Worm (Caenorhabditis elegans): Measurements from ENCODE around the gene ugt-35.
A peak's percentile ranks its signal among the peaks of the same experiment; 100 is the strongest.

The ugt-35 gene

ce11 chrV:10671618-10672017, 17.6 kb upstream of the ugt-35 start, which contains the start of gene ceh-22:
Gene ceh-22 (plus strand): TSS chrV:10671918.
- TF ChIP-seq vab-15 (tag; optimal IDR thresholded peaks at IDR 0.05) (no peak), mep-1 (tag; optimal IDR thresholded peaks at IDR 0.05) (no peak), nhr-90 (tag; optimal IDR thresholded peaks at IDR 0.05; ENCODE audit: poor library complexity) (no peak), mdl-1 (tag; optimal IDR thresholded peaks at IDR 0.05) (no peak), fkh-10 (GFP tag; optimal IDR thresholded peaks at IDR 0.05) (no peak), efl-3 (GFP tag; optimal IDR thresholded peaks at IDR 0.05) (no peak), xbp-1 (tag; optimal IDR thresholded peaks at IDR 0.05) (no peak), mef-2 (tag; optimal IDR thresholded peaks at IDR 0.05) (no peak), alr-1 (tag; optimal IDR thresholded peaks at IDR 0.05; ENCODE audit: borderline replicate concordance) (no peak), nhr-237 (tag; optimal IDR thresholded peaks at IDR 0.05) (no peak), ets-5 (GFP tag; IDR thresholded peaks at IDR 0.05) (no peak), jun-1 (tag; optimal IDR thresholded peaks at IDR 0.05) (no peak), irx-1 (tag; optimal IDR thresholded peaks at IDR 0.05) (no peak), F16B12.6 (tag; optimal IDR thresholded peaks at IDR 0.05) (no peak), aha-1 (tag; optimal IDR thresholded peaks at IDR 0.05) (no peak), nhr-28 (tag; optimal IDR thresholded peaks at IDR 0.05) (no peak), lir-3 (tag; optimal IDR thresholded peaks at IDR 0.05; ENCODE audit: poor library complexity) (no peak), skn-1 (tag; optimal IDR thresholded peaks at IDR 0.05) (no peak), lsy-2 (tag; optimal IDR thresholded peaks at IDR 0.05) (no peak), dpl-1 (GFP tag; optimal IDR thresholded peaks at IDR 0.05) (no peak)

- TF ChIP-seq ceh-90 (tag; optimal IDR thresholded peaks at IDR 0.05) (no peak), irx-1 (tag; optimal IDR thresholded peaks at IDR 0.05) (no peak), elt-3 (tag; optimal IDR thresholded peaks at IDR 0.05) (no peak), tlp-1 (tag; optimal IDR thresholded peaks at IDR 0.05) (no peak), mab-9 (GFP tag; IDR thresholded peaks at IDR 0.05) (no peak), ztf-4 (tag; optimal IDR thresholded peaks at IDR 0.05) (no peak), ama-1 (optimal IDR thresholded peaks at IDR 0.05) (no peak), skn-1 (tag; optimal IDR thresholded peaks at IDR 0.05) (no peak), blmp-1 (tag; optimal IDR thresholded peaks at IDR 0.05) (no peak), aly-2 (tag; optimal IDR thresholded peaks at IDR 0.05) (no peak), nhr-77 (tag; optimal IDR thresholded peaks at IDR 0.05) (no peak), sox-4 (tag; optimal IDR thresholded peaks at IDR 0.05) (no peak), nhr-85 (tag) (no peak)
Observed at ce11 chrV:10670817-10671216, 16.8 kb upstream of the ugt-35 start.

- TF ChIP-seq efl-1 (optimal IDR thresholded peaks at IDR 0.05), result no peak
- TF ChIP-seq efl-1 (GFP tag; optimal IDR thresholded peaks at IDR 0.05 in 1 of 2), result peak in 1 of 2 experiments; percentile 23
- TF ChIP-seq ceh-88 (GFP tag; IDR thresholded peaks at IDR 0.05), result no peak
Observed at ce11 chrV:10667284-10667683, 13.2 kb upstream of the ugt-35 start, which contains the start of gene twk-12. Gene twk-12 (plus strand): TSS chrV:10667584.

- TF ChIP-seq aly-2 (tag; optimal IDR thresholded peaks at IDR 0.05) (no peak), elt-2 (tag; optimal IDR thresholded peaks at IDR 0.05) (no peak), fkh-10 (GFP tag; optimal IDR thresholded peaks at IDR 0.05) (no peak), rnt-1 (tag; optimal IDR thresholded peaks at IDR 0.05) (peak; percentile 69), unc-130 (tag; optimal IDR thresholded peaks at IDR 0.05) (peak; percentile 11), sup-37 (GFP tag; optimal IDR thresholded peaks at IDR 0.05) (no peak), jun-1 (tag; optimal IDR thresholded peaks at IDR 0.05) (no peak), nhr-47 (tag; optimal IDR thresholded peaks at IDR 0.05) (no peak), nhr-71 (tag; optimal IDR thresholded peaks at IDR 0.05) (peak; percentile 56), swsn-7 (tag; optimal IDR thresholded peaks at IDR 0.05) (no peak), lin-35 (GFP tag; optimal IDR thresholded peaks at IDR 0.05) (no peak), snu-23 (GFP tag; optimal IDR thresholded peaks at IDR 0.05) (peak; percentile 10), aha-1 (tag; optimal IDR thresholded peaks at IDR 0.05) (no peak), unc-98 (GFP tag; IDR thresholded peaks at IDR 0.05) (no peak), skn-1 (tag; optimal IDR thresholded peaks at IDR 0.05) (no peak), ets-5 (GFP tag; IDR thresholded peaks at IDR 0.05) (no peak), tbx-2 (tag; optimal IDR thresholded peaks at IDR 0.05) (no peak), nhr-84 (tag; optimal IDR thresholded peaks at IDR 0.05) (no peak), hpl-2 (GFP tag; optimal IDR thresholded peaks at IDR 0.05) (no peak), nhr-77 (tag; optimal IDR thresholded peaks at IDR 0.05) (no peak), mep-1 (tag; optimal IDR thresholded peaks at IDR 0.05) (peak; percentile 14), lin-13 (GFP tag; optimal IDR thresholded peaks at IDR 0.05) (no peak), ces-1 (GFP tag; optimal IDR thresholded peaks at IDR 0.05) (no peak), lin-14 (GFP tag; optimal IDR thresholded peaks at IDR 0.05) (peak; percentile 46)
Observed at ce11 chrV:10664271-10664670, 10.2 kb upstream of the ugt-35 start.
